Fruit fly (Drosophila melanogaster): ENCODE results near the gene CG34428.
A peak's percentile ranks its signal among the peaks of the same experiment; 100 is the strongest.

CG34428 gene

DNA sequence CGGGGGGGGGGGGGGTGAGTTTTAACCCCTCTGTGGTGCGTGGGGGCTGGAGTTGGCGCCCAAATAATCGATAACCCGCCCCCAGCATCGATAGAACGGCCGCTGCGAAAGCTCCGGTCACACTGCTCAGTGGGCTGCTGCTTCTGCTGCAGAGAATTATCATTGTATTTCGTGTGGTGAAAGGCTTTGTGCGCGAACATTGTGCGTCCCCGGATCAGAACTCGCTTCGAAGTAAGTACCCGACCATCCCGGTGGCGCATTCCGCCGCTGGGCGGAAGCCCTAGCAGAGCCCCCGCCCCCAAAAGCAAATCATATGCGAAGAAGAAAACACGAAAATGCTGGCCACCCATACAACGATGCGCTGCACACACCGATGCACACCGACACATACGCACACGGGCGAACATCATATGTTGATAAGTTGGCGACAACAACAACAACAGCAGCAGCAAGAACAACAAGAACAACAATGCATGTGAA is 17.2 kb upstream of the CG34428 start, which contains the start of gene Syx13 (continued):
- no peak for TF ChIP-seq HLHmδ (GFP tag; optimal IDR thresholded peaks at IDR 0.05)
- 0 out of 2 replicates have a peak, but pooled peaks have one; percentile 6 for TF ChIP-seq CG10321 (GFP tag; IDR thresholded peaks at IDR 0.05)
- TF ChIP-seq tgo (GFP tag; IDR thresholded peaks at IDR 0.05), result no peak
- TF ChIP-seq z (GFP tag; IDR thresholded peaks at IDR 0.05), result no peak
- TF ChIP-seq esg (GFP tag; conservative IDR thresholded peaks at IDR 0.05), result no peak
- TF ChIP-seq Hr39 (optimal IDR thresholded peaks at IDR 0.05), result no peak
- peak; percentile 63; the same call in 2 of the 3 replicates for TF ChIP-seq mld (GFP tag; IDR thresholded peaks at IDR 0.05; ENCODE audit: partially characterized antibody)
- no peak for TF ChIP-seq TFAM (GFP tag; optimal IDR thresholded peaks at IDR 0.05)
- TF ChIP-seq CG3847 (GFP tag; IDR thresholded peaks at IDR 0.05), result peak; percentile 40; the same call in 1 of the 2 replicates
- TF ChIP-seq hkb (optimal IDR thresholded peaks at IDR 0.05), result no peak
- TF ChIP-seq hkb (GFP tag; IDR thresholded peaks at IDR 0.05), result no peak
- TF ChIP-seq emc (GFP tag; optimal IDR thresholded peaks at IDR 0.05), result no peak
- TF ChIP-seq Lhr (GFP tag; optimal IDR thresholded peaks at IDR 0.05), result no peak
- TF ChIP-seq CG17802 (tag; optimal IDR thresholded peaks at IDR 0.05), result no peak
- no peak for TF ChIP-seq Camta (GFP tag; optimal IDR thresholded peaks at IDR 0.05)
- TF ChIP-seq tll (GFP tag; optimal IDR thresholded peaks at IDR 0.05), result no peak
- TF ChIP-seq cg (GFP tag; optimal IDR thresholded peaks at IDR 0.05), result peak; percentile 98
- TF ChIP-seq prd (optimal IDR thresholded peaks at IDR 0.05), result no peak
- TF ChIP-seq prd (GFP tag; IDR thresholded peaks at IDR 0.05), result no peak
- no peak for TF ChIP-seq Hsf (GFP tag; optimal IDR thresholded peaks at IDR 0.05)
- TF ChIP-seq Dll (GFP tag; IDR thresholded peaks at IDR 0.05; ENCODE audit: partially characterized antibody), result peak; percentile 76
- TF ChIP-seq Xbp1 (GFP tag; optimal IDR thresholded peaks at IDR 0.05), result no peak
- TF ChIP-seq dmrt99B (tag; optimal IDR thresholded peaks at IDR 0.05), result no peak
- TF ChIP-seq CG6854 (GFP tag; optimal IDR thresholded peaks at IDR 0.05), result no peak
- TF ChIP-seq NC2β (GFP tag; optimal IDR thresholded peaks at IDR 0.05), result no peak
- no peak for TF ChIP-seq CG9817 (tag; optimal IDR thresholded peaks at IDR 0.05)
- TF ChIP-seq Lpt (GFP tag; optimal IDR thresholded peaks at IDR 0.05), result no peak
- no peak for TF ChIP-seq lmd (GFP tag; IDR thresholded peaks at IDR 0.05)
- TF ChIP-seq Vsx1 (GFP tag; optimal IDR thresholded peaks at IDR 0.05), result no peak
- no peak for TF ChIP-seq CG15011 (GFP tag; optimal IDR thresholded peaks at IDR 0.05)
- TF ChIP-seq croc (GFP tag; conservative IDR thresholded peaks at IDR 0.05), result no peak
- no peak for TF ChIP-seq gsb-n (tag; optimal IDR thresholded peaks at IDR 0.05)
- peak; percentile 26 for TF ChIP-seq dm (GFP tag; optimal IDR thresholded peaks at IDR 0.05)
- no peak for TF ChIP-seq Myb (GFP tag; optimal IDR thresholded peaks at IDR 0.05)
- TF ChIP-seq Hr3 (GFP tag; optimal IDR thresholded peaks at IDR 0.05), result no peak
- TF ChIP-seq CG9215 (GFP tag; IDR thresholded peaks at IDR 0.05), result no peak
- peak; percentile 19 for TF ChIP-seq CG17829 (tag; optimal IDR thresholded peaks at IDR 0.05)
- TF ChIP-seq CG7745 (tag; optimal IDR thresholded peaks at IDR 0.05), result no peak
- no peak for TF ChIP-seq CG33213 (GFP tag; optimal IDR thresholded peaks at IDR 0.05)
- no peak for TF ChIP-seq CG11560 (tag; IDR thresholded peaks at IDR 0.05)
- TF ChIP-seq CG10654 (GFP tag; optimal IDR thresholded peaks at IDR 0.05), result no peak
- TF ChIP-seq CG17385 (GFP tag; optimal IDR thresholded peaks at IDR 0.05), result peak; percentile 68
- no peak for TF ChIP-seq BtbVII (GFP tag; optimal IDR thresholded peaks at IDR 0.05)
- peak; percentile 39 for TF ChIP-seq CG5180 (GFP tag; optimal IDR thresholded peaks at IDR 0.05)
- peak; percentile 86 for TF ChIP-seq CG34422 (GFP tag; IDR thresholded peaks at IDR 0.05)
- TF ChIP-seq HmgD (GFP tag; optimal IDR thresholded peaks at IDR 0.05), result peak; percentile 25
- no peak for TF ChIP-seq Gsc (GFP tag; IDR thresholded peaks at IDR 0.05)
- TF ChIP-seq ewg (GFP tag; optimal IDR thresholded peaks at IDR 0.05), result peak; percentile 12
- no peak for TF ChIP-seq CG12104 (GFP tag; optimal IDR thresholded peaks at IDR 0.05)
- peak; percentile 45 for TF ChIP-seq CG2678 (tag; optimal IDR thresholded peaks at IDR 0.05)
- TF ChIP-seq CG15073 (GFP tag; optimal IDR thresholded peaks at IDR 0.05), result no peak
- TF ChIP-seq yki (optimal IDR thresholded peaks at IDR 0.05), result no peak

Measured in whole organism, embryonic.